Fruit fly (Drosophila melanogaster) whole organism, embryonic: ENCODE data around the gene CG9961.

Experiments
- ATbp ChIP-seq: fragments of 200-800 bp; sonication (Bioruptor generic); optimal IDR thresholded peaks from 2 replicates; lab custom pipeline; 2017; ENCODE audit warnings: missing biosample characterization, mild to moderate bottlenecking, missing genetic modification characterization, missing genetic modification reagents
- Abd-B ChIP-seq: fragments of 200-800 bp; sonication (Bioruptor generic); optimal IDR thresholded peaks from 2 replicates; lab custom pipeline; 2018; ENCODE audit warnings: missing biosample characterization, mild to moderate bottlenecking, missing genetic modification characterization, moderate library complexity
- Ada2b ChIP-seq: fragments of 200-800 bp; sonication (Bioruptor generic); IDR thresholded peaks from 2 replicates; pipeline ENCODE4 v1.3.6; 2022; ENCODE audit warnings: missing biosample characterization, missing genetic modification characterization
- Asciz ChIP-seq: fragments of 200-800 bp; sonication (Bioruptor generic); optimal IDR thresholded peaks from 2 replicates; lab custom pipeline; 2017; ENCODE audit warnings: missing biosample characterization, mild to moderate bottlenecking, missing genetic modification characterization, missing genetic modification reagents
- BtbVII ChIP-seq: fragments of 200-800 bp; sonication (Bioruptor generic); optimal IDR thresholded peaks from 3 replicates; lab custom pipeline; 2017; ENCODE audit warnings: missing biosample characterization, mild to moderate bottlenecking, missing genetic modification characterization
- CG10959 ChIP-seq: fragments of 200-800 bp; sonication (Bioruptor generic); IDR thresholded peaks from 2 replicates; pipeline ENCODE4 v1.3.6; 2022; ENCODE audit warnings: missing biosample characterization, missing genetic modification characterization
- CG12219 ChIP-seq: fragments of 200-800 bp; sonication (Bioruptor generic); optimal IDR thresholded peaks from 3 replicates; lab custom pipeline; 2018; ENCODE audit warnings: missing biosample characterization, mild to moderate bottlenecking, missing genetic modification characterization
- CG12391 ChIP-seq: fragments of 200-800 bp; sonication (Bioruptor generic); optimal IDR thresholded peaks from 3 replicates; lab custom pipeline; 2018; ENCODE audit warnings: missing biosample characterization, mild to moderate bottlenecking, missing genetic modification characterization, moderate library complexity
- CG13624 ChIP-seq: fragments of 200-800 bp; sonication (Bioruptor generic); optimal IDR thresholded peaks from 2 replicates; lab custom pipeline; 2016; ENCODE audit warnings: missing biosample characterization, missing genetic modification characterization
- CG14441 ChIP-seq: fragments of 200-800 bp; sonication (Bioruptor generic); IDR thresholded peaks from 2 replicates; pipeline ENCODE4 v1.3.6; 2022; ENCODE audit warnings: missing biosample characterization, missing genetic modification characterization
- CG14667 ChIP-seq: fragments of 200-800 bp; sonication (Bioruptor generic); IDR thresholded peaks from 2 replicates; pipeline ENCODE4 v1.3.6; 2022; ENCODE audit warnings: missing biosample characterization, missing genetic modification characterization
- CG15011 ChIP-seq: fragments of 200-800 bp; sonication (Bioruptor generic); optimal IDR thresholded peaks from 3 replicates; lab custom pipeline; 2018; ENCODE audit warnings: missing biosample characterization, mild to moderate bottlenecking, missing genetic modification characterization
- CG17359 ChIP-seq: fragments of 200-800 bp; sonication (Bioruptor generic); optimal IDR thresholded peaks from 3 replicates; lab custom pipeline; 2018; ENCODE audit warnings: missing biosample characterization, mild to moderate bottlenecking, missing genetic modification characterization, moderate library complexity
- CG17361 ChIP-seq: fragments of 200-800 bp; sonication (Bioruptor generic); IDR thresholded peaks from 3 replicates; pipeline ENCODE4 v1.3.6; 2022; ENCODE audit warnings: missing biosample characterization, missing genetic modification characterization
- CG18764 ChIP-seq: fragments of 200-800 bp; sonication (Bioruptor generic); optimal IDR thresholded peaks from 3 replicates; lab custom pipeline; 2016; ENCODE audit warnings: missing biosample characterization, missing genetic modification characterization
- CG31365 ChIP-seq: fragments of 200-800 bp; sonication (Bioruptor generic); optimal IDR thresholded peaks from 2 replicates; lab custom pipeline; 2018; ENCODE audit warnings: missing biosample characterization, mild to moderate bottlenecking, missing genetic modification characterization
- CG31388 ChIP-seq: fragments of 200-800 bp; sonication (Bioruptor generic); optimal IDR thresholded peaks from 2 replicates; lab custom pipeline; 2016; ENCODE audit warnings: missing biosample characterization, missing genetic modification characterization
- CG4282 ChIP-seq: fragments of 200-800 bp; sonication (Bioruptor generic); optimal IDR thresholded peaks from 2 replicates; lab custom pipeline; 2016; ENCODE audit warnings: missing biosample characterization, missing genetic modification characterization
- CG6854 ChIP-seq: fragments of 200-800 bp; sonication (Bioruptor generic); optimal IDR thresholded peaks from 3 replicates; lab custom pipeline; 2017; ENCODE audit warnings: missing biosample characterization, mild to moderate bottlenecking, missing genetic modification characterization
- CG7987 ChIP-seq: fragments of 200-800 bp; sonication (Bioruptor generic); optimal IDR thresholded peaks from 2 replicates; lab custom pipeline; 2018; ENCODE audit warnings: missing biosample characterization, mild to moderate bottlenecking, missing genetic modification characterization, moderate library complexity
- Dp ChIP-seq: fragments of 200-800 bp; sonication (Bioruptor generic); optimal IDR thresholded peaks from 2 replicates; lab custom pipeline; 2018; ENCODE audit warnings: missing biosample characterization, mild to moderate bottlenecking, missing genetic modification characterization, moderate library complexity
- GATAe ChIP-seq: fragments of 200-800 bp; sonication (Bioruptor generic); conservative IDR thresholded peaks from 2 replicates; pipeline ENCODE4 v1.3.6; 2022; ENCODE audit warnings: missing biosample characterization, missing genetic modification characterization
- HLH54F ChIP-seq: fragments of 200-800 bp; sonication (Bioruptor generic); optimal IDR thresholded peaks from 3 replicates; lab custom pipeline; 2016; ENCODE audit warnings: missing biosample characterization, missing genetic modification characterization
- Hey ChIP-seq: fragments of 200-800 bp; sonication (Bioruptor generic); optimal IDR thresholded peaks from 3 replicates; lab custom pipeline; 2018; ENCODE audit warnings: missing biosample characterization, mild to moderate bottlenecking, missing genetic modification characterization
- Hr3 ChIP-seq: fragments of 200-800 bp; sonication (Bioruptor generic); optimal IDR thresholded peaks from 3 replicates; lab custom pipeline; 2016; ENCODE audit warnings: missing biosample characterization, missing genetic modification characterization
- Hr39 ChIP-seq: fragments of >200 bp; optimal IDR thresholded peaks from 2 replicates; lab custom pipeline; 2017
- Lhr ChIP-seq: fragments of 200-800 bp; sonication (Bioruptor generic); optimal IDR thresholded peaks from 3 replicates; lab custom pipeline; 2017; ENCODE audit warnings: mild to moderate bottlenecking, missing biosample characterization, missing genetic modification reagents, missing genetic modification characterization
- Neu2 ChIP-seq: fragments of 200-800 bp; sonication (Bioruptor generic); optimal IDR thresholded peaks from 3 replicates; lab custom pipeline; 2016; ENCODE audit warnings: missing biosample characterization, missing genetic modification characterization, borderline replicate concordance
- Nf-YA ChIP-seq: fragments of 200-800 bp; sonication (Bioruptor generic); IDR thresholded peaks from 2 replicates; pipeline ENCODE4 v1.3.6; 2022; ENCODE audit warnings: missing biosample characterization, missing genetic modification characterization
- Optix ChIP-seq: fragments of 200-800 bp; sonication (Bioruptor generic); IDR thresholded peaks from 3 replicates; pipeline ENCODE4 v1.3.6; 2022; ENCODE audit warnings: missing biosample characterization, missing genetic modification characterization
- Ptx1 ChIP-seq: fragments of 200-800 bp; sonication (Bioruptor generic); IDR thresholded peaks from 2 replicates; pipeline ENCODE4 v1.3.6; 2022; ENCODE audit warnings: missing biosample characterization, missing genetic modification characterization
- Rfx ChIP-seq: fragments of 200-800 bp; sonication (Bioruptor generic); IDR thresholded peaks from 2 replicates; pipeline ENCODE4 v1.3.6; 2022; ENCODE audit warnings: missing biosample characterization, missing genetic modification characterization
- Six4 ChIP-seq: fragments of 200-800 bp; sonication (Bioruptor generic); optimal IDR thresholded peaks from 2 replicates; lab custom pipeline; 2016; ENCODE audit warnings: missing biosample characterization, missing genetic modification characterization
- Stat92E ChIP-seq, 3 experiments: fragments of >200 bp in 2 of 3; fragments of 200-800 bp in 1 of 3; sonication (Bioruptor generic) in 1 of 3; optimal IDR thresholded peaks; 2 replicates each; lab custom pipeline; 2017 to 2019; ENCODE audit warnings: missing biosample characterization in 3 of 3, missing genetic modification characterization in 3 of 3, mild to moderate bottlenecking in 1 of 3, moderate library complexity in 1 of 3
- aop ChIP-seq: fragments of 200-800 bp; sonication (Bioruptor generic); IDR thresholded peaks from 2 replicates; pipeline ENCODE4 v1.3.6; 2022; ENCODE audit warnings: missing biosample characterization, missing genetic modification characterization
- ash1 ChIP-seq: fragments of 200-800 bp; sonication (Bioruptor generic); optimal IDR thresholded peaks from 2 replicates; lab custom pipeline; 2018; ENCODE audit warnings: missing biosample characterization, mild to moderate bottlenecking, missing genetic modification characterization
- bsh ChIP-seq, 2 experiments: fragments of 200-800 bp; sonication (Bioruptor generic); optimal IDR thresholded peaks; 2 replicates each; lab custom pipeline; 2017 to 2018; ENCODE audit warnings: mild to moderate bottlenecking in 2 of 2, missing biosample characterization in 2 of 2, missing genetic modification characterization in 2 of 2, moderate library complexity in 1 of 2
- chif ChIP-seq, 2 experiments: fragments of 200-800 bp; sonication (Bioruptor generic); optimal IDR thresholded peaks; 3 replicates each; lab custom pipeline; 2016; ENCODE audit warnings: missing biosample characterization in 2 of 2, missing genetic modification characterization in 2 of 2
- emc ChIP-seq: fragments of 200-800 bp; sonication (Bioruptor generic); optimal IDR thresholded peaks from 2 replicates; lab custom pipeline; 2016; ENCODE audit warnings: missing biosample characterization, missing genetic modification characterization
- eyg ChIP-seq: fragments of 200-800 bp; sonication (Bioruptor generic); optimal IDR thresholded peaks from 3 replicates; lab custom pipeline; 2016; ENCODE audit warnings: missing biosample characterization, missing genetic modification characterization
- gce ChIP-seq: fragments of 200-800 bp; sonication (Bioruptor generic); IDR thresholded peaks from 3 replicates; pipeline ENCODE4 v1.3.6; 2022; ENCODE audit warnings: missing biosample characterization, missing genetic modification characterization
- gem ChIP-seq: fragments of 200-800 bp; sonication (Bioruptor generic); optimal IDR thresholded peaks from 2 replicates; lab custom pipeline; 2019; ENCODE audit warnings: missing biosample characterization, mild to moderate bottlenecking, missing genetic modification characterization, moderate library complexity
- h ChIP-seq: fragments of >200 bp; optimal IDR thresholded peaks from 2 replicates; lab custom pipeline; 2017
- mam ChIP-seq: fragments of 200-800 bp; sonication (Bioruptor generic); optimal IDR thresholded peaks from 3 replicates; lab custom pipeline; 2016; ENCODE audit warnings: missing biosample characterization, missing genetic modification characterization
- nerfin-1 ChIP-seq: fragments of 200-800 bp; sonication (Bioruptor generic); optimal IDR thresholded peaks from 3 replicates; lab custom pipeline; 2019; ENCODE audit warnings: missing biosample characterization, mild to moderate bottlenecking, missing genetic modification characterization, moderate library complexity
- nmo ChIP-seq: fragments of 200-800 bp; sonication (Bioruptor generic); optimal IDR thresholded peaks from 2 replicates; lab custom pipeline; 2018; ENCODE audit warnings: missing biosample characterization, mild to moderate bottlenecking, missing genetic modification characterization, moderate library complexity
- nom ChIP-seq: fragments of 200-800 bp; sonication (Bioruptor generic); optimal IDR thresholded peaks from 2 replicates; lab custom pipeline; 2017; ENCODE audit warnings: missing biosample characterization, missing genetic modification characterization, mild to moderate bottlenecking, moderate library complexity, missing genetic modification reagents
- org-1 ChIP-seq: fragments of 200-800 bp; sonication (Bioruptor generic); optimal IDR thresholded peaks from 2 replicates; lab custom pipeline; 2017; ENCODE audit warnings: missing biosample characterization, missing genetic modification characterization
- sens ChIP-seq: fragments of 200-800 bp; sonication (Bioruptor generic); peaks from one replicate; lab custom pipeline; 2016; ENCODE audit warnings: missing biosample characterization, missing genetic modification characterization
- seq ChIP-seq: fragments of 200-800 bp; sonication (Bioruptor generic); IDR thresholded peaks from 2 replicates; pipeline ENCODE4 v1.3.6; 2022; ENCODE audit warnings: missing biosample characterization, missing genetic modification characterization
- tap ChIP-seq: fragments of 200-800 bp; optimal IDR thresholded peaks from 3 replicates; lab custom pipeline; 2019; ENCODE audit warnings: missing biosample characterization, mild to moderate bottlenecking, missing genetic modification characterization, moderate library complexity
- tio ChIP-seq: fragments of 200-800 bp; sonication (Bioruptor generic); optimal IDR thresholded peaks from 2 replicates; lab custom pipeline; 2017; ENCODE audit warnings: missing biosample characterization, missing genetic modification characterization, inconsistent platforms
- zen2 ChIP-seq: fragments of 200-800 bp; sonication (Bioruptor generic); IDR thresholded peaks from 3 replicates; pipeline ENCODE4 v1.3.6; 2022; ENCODE audit warnings: missing biosample characterization, missing genetic modification characterization; ENCODE audit not compliant: partially characterized antibody

CG9961 gene

dm6 chr2L:2755323-2755695 is 10.6 kb upstream of the CG9961 start (continued):
- no peak for TF ChIP-seq Lhr
- peak in 1 of 2 experiments; percentile 26 for TF ChIP-seq bsh (GFP tag; optimal IDR thresholded peaks at IDR 0.05; lab: Kevin White, UChicago)
- no peak for TF ChIP-seq Neu2 (GFP tag; lab: Kevin White, UChicago)
- TF ChIP-seq CG7987 (GFP tag; lab: Kevin White, UChicago), result no peak
- no peak for TF ChIP-seq tap
- TF ChIP-seq h (lab: Kevin White, UChicago), result no peak
- no peak for TF ChIP-seq Abd-B (GFP tag; lab: Kevin White, UChicago)
- no peak for TF ChIP-seq Hr3 (GFP tag; lab: Kevin White, UChicago)
- no peak for TF ChIP-seq CG31388
- TF ChIP-seq zen2, result no peak
- no peak for TF ChIP-seq CG17361
- TF ChIP-seq GATAe, result no peak
- TF ChIP-seq ATbp, result no peak
- no peak for TF ChIP-seq CG17359
- no peak for TF ChIP-seq seq (GFP tag; lab: Robert Waterston, UW)
- TF ChIP-seq org-1 (GFP tag; lab: Kevin White, UChicago), result no peak
- no peak for TF ChIP-seq mam (GFP tag; lab: Kevin White, UChicago)
- TF ChIP-seq nerfin-1 (tag; lab: Kevin White, UChicago), result no peak
- no peak for TF ChIP-seq Optix
- no peak for TF ChIP-seq ash1
- no peak for TF ChIP-seq CG15011
- TF ChIP-seq Asciz (GFP tag; lab: Kevin White, UChicago), result no peak
- no peak for TF ChIP-seq Hr39 (lab: Kevin White, UChicago)
- TF ChIP-seq CG12219, result no peak
- TF ChIP-seq CG6854 (GFP tag; lab: Kevin White, UChicago), result no peak
- TF ChIP-seq CG13624 (GFP tag; lab: Kevin White, UChicago), result no peak
- TF ChIP-seq Ada2b (GFP tag; lab: Robert Waterston, UW), result no peak
- TF ChIP-seq sens (GFP tag; lab: Kevin White, UChicago), result no peak
- no peak for TF ChIP-seq CG12391 (tag; lab: Kevin White, UChicago)
- peak; percentile 95 for TF ChIP-seq nom (GFP tag; lab: Kevin White, UChicago)
- no peak for TF ChIP-seq Ptx1 (GFP tag; lab: Robert Waterston, UW)
- TF ChIP-seq emc (GFP tag; lab: Kevin White, UChicago), result no peak
- no peak for TF ChIP-seq CG14667 (GFP tag; lab: Robert Waterston, UW)
- TF ChIP-seq Six4 (GFP tag; lab: Kevin White, UChicago), result no peak
- TF ChIP-seq Dp (GFP tag; lab: Kevin White, UChicago), result peak; percentile 75
- TF ChIP-seq gce, result no peak
- no peak for TF ChIP-seq Rfx (GFP tag; lab: Robert Waterston, UW)
- no peak for TF ChIP-seq nmo (GFP tag; lab: Kevin White, UChicago)
- no peak for TF ChIP-seq CG18764 (GFP tag; lab: Kevin White, UChicago)
- no peak for TF ChIP-seq CG4282 (GFP tag; lab: Kevin White, UChicago)
- TF ChIP-seq BtbVII (GFP tag; lab: Kevin White, UChicago), result no peak
- TF ChIP-seq CG31365 (tag; lab: Kevin White, UChicago), result no peak
- TF ChIP-seq eyg (GFP tag; lab: Kevin White, UChicago), result no peak
- TF ChIP-seq HLH54F (GFP tag; lab: Kevin White, UChicago), result no peak
- TF ChIP-seq Hey (tag; lab: Kevin White, UChicago), result no peak
- TF ChIP-seq tio (GFP tag; lab: Kevin White, UChicago), result no peak
- TF ChIP-seq Stat92E (GFP tag; optimal IDR thresholded peaks at IDR 0.05; lab: Kevin White, UChicago), result peak in 1 of 3 experiments; percentile 29
- TF ChIP-seq chif (GFP tag; optimal IDR thresholded peaks at IDR 0.05; lab: Kevin White, UChicago), result no peak
- TF ChIP-seq aop (GFP tag; lab: Robert Waterston, UW), result no peak
- TF ChIP-seq gem (tag; lab: Kevin White, UChicago), result no peak
- no peak for TF ChIP-seq CG14441 (GFP tag; lab: Robert Waterston, UW)
- TF ChIP-seq CG10959 (GFP tag; lab: Robert Waterston, UW), result no peak
- TF ChIP-seq Nf-YA (GFP tag; lab: Robert Waterston, UW), result no peak
